Fruit fly (Drosophila melanogaster): ENCODE measurements around the gene CG14285.

Gene CG14285

DNA sequence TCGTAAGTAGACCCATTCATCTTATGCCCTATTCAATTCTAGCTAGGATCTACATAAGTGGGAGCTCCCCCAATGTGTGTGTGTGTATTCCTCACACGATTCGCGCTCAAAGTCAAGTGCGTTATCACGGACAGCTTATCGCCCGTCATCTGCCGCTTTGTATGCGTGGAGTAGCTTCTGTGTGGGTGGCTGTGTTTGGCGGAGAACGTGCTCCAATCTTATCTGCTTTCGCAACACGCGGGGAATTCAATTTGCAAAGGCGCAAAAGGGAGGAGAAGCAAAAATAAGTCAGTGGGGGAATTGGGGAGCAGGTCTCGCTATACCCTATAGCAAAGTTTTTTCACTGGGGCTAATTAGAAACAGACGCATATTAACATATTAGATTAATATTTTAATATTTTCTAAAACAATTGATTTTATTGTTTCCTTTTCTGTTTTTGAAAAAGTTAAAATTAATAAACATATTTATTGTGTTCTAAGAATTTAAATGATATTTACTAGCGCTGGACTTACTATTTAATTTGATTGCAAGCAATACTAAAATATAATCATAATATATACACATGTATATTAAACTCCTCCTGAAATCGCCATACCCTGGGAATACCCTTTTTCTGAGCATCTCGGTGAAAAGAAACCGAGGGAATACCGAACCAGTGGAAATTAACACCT is 39.6 kb upstream of the CG14285 start (continued):
- TF ChIP-seq CG8089 (GFP tag; optimal IDR thresholded peaks at IDR 0.05) = no peak
- TF ChIP-seq Hsf (GFP tag; optimal IDR thresholded peaks at IDR 0.05) = peak; percentile 24
- peak; percentile 71 for TF ChIP-seq gem (tag; optimal IDR thresholded peaks at IDR 0.05)
- no peak for TF ChIP-seq CG7372 (GFP tag; IDR thresholded peaks at IDR 0.05)
- peak; percentile 78 for TF ChIP-seq rib (GFP tag; IDR thresholded peaks at IDR 0.05)
- TF ChIP-seq CG42726 (GFP tag; IDR thresholded peaks at IDR 0.05; ENCODE audit: partially characterized antibody) = no peak
- no peak for TF ChIP-seq CG11398 (GFP tag; optimal IDR thresholded peaks at IDR 0.05)
- TF ChIP-seq ind (GFP tag; optimal IDR thresholded peaks at IDR 0.05) = peak; percentile 38
- TF ChIP-seq psq (GFP tag; optimal IDR thresholded peaks at IDR 0.05) = no peak
- no peak for TF ChIP-seq Aef1 (GFP tag; IDR thresholded peaks at IDR 0.05)
- TF ChIP-seq stwl (tag; optimal IDR thresholded peaks at IDR 0.05) = no peak
- TF ChIP-seq CG1024 (GFP tag; IDR thresholded peaks at IDR 0.05) = no peak
- TF ChIP-seq CG12391 (tag; optimal IDR thresholded peaks at IDR 0.05) = peak; percentile 30
- TF ChIP-seq ap (GFP tag; IDR thresholded peaks at IDR 0.05) = no peak
- no peak for TF ChIP-seq so (GFP tag; IDR thresholded peaks at IDR 0.05)
- no peak for TF ChIP-seq CG32772 (GFP tag; IDR thresholded peaks at IDR 0.05)
- TF ChIP-seq cwo (GFP tag; optimal IDR thresholded peaks at IDR 0.05) = peak; percentile 88
- no peak for TF ChIP-seq CG31388 (GFP tag; optimal IDR thresholded peaks at IDR 0.05)
- TF ChIP-seq CG18011 (GFP tag; optimal IDR thresholded peaks at IDR 0.05) = no peak
- TF ChIP-seq cato (GFP tag; optimal IDR thresholded peaks at IDR 0.05; ENCODE audit: borderline replicate concordance) = no peak
- TF ChIP-seq CG4404 (GFP tag; IDR thresholded peaks at IDR 0.05) = no peak
- TF ChIP-seq pum (GFP tag; optimal IDR thresholded peaks at IDR 0.05) = no peak
- TF ChIP-seq Doc3 (GFP tag; IDR thresholded peaks at IDR 0.05; ENCODE audit: partially characterized antibody) = no peak
- no peak for TF ChIP-seq Doc2 (GFP tag; IDR thresholded peaks at IDR 0.05)
- no peak for TF ChIP-seq NFAT (GFP tag; IDR thresholded peaks at IDR 0.05)
- TF ChIP-seq Dfd (GFP tag; optimal IDR thresholded peaks at IDR 0.05) = no peak
- no peak for TF ChIP-seq Dll (GFP tag; IDR thresholded peaks at IDR 0.05; ENCODE audit: partially characterized antibody)
- no peak for TF ChIP-seq ERR (GFP tag; optimal IDR thresholded peaks at IDR 0.05)
- no peak for TF ChIP-seq insv (GFP tag; optimal IDR thresholded peaks at IDR 0.05)
- TF ChIP-seq MTF-1 (GFP tag; optimal IDR thresholded peaks at IDR 0.05; ENCODE audit: borderline replicate concordance) = no peak
- TF ChIP-seq klu (GFP tag; IDR thresholded peaks at IDR 0.05) = peak; percentile 45; the same call in 1 of the 2 replicates
- no peak for TF ChIP-seq BEAF-32 (GFP tag; optimal IDR thresholded peaks at IDR 0.05)
- TF ChIP-seq CG10147 (GFP tag; optimal IDR thresholded peaks at IDR 0.05) = peak; percentile 53
- TF ChIP-seq CG11560 (tag; IDR thresholded peaks at IDR 0.05) = no peak
- TF ChIP-seq unc-4 (GFP tag; IDR thresholded peaks at IDR 0.05; ENCODE audit: partially characterized antibody) = no peak
- peak; percentile 28 for TF ChIP-seq Hey (tag; optimal IDR thresholded peaks at IDR 0.05)
- TF ChIP-seq Atf6 (GFP tag; IDR thresholded peaks at IDR 0.05) = 0 out of 2 replicates have a peak, but pooled peaks have one; percentile 28
- no peak for TF ChIP-seq zfh2 (GFP tag; optimal IDR thresholded peaks at IDR 0.05)
- TF ChIP-seq stc (GFP tag; IDR thresholded peaks at IDR 0.05) = no peak
- TF ChIP-seq CG13296 (GFP tag; optimal IDR thresholded peaks at IDR 0.05) = peak; percentile 32
- no peak for TF ChIP-seq B-H2 (GFP tag; optimal IDR thresholded peaks at IDR 0.05)
- TF ChIP-seq ranshi (GFP tag; IDR thresholded peaks at IDR 0.05) = no peak
- TF ChIP-seq knrl (GFP tag; IDR thresholded peaks at IDR 0.05; ENCODE audit: partially characterized antibody) = no peak
- peak; percentile 5 for TF ChIP-seq fd3F (GFP tag; optimal IDR thresholded peaks at IDR 0.05)
- TF ChIP-seq lab (GFP tag; optimal IDR thresholded peaks at IDR 0.05) = peak; percentile 73
- TF ChIP-seq CG1792 (GFP tag; optimal IDR thresholded peaks at IDR 0.05) = no peak
- TF ChIP-seq CG3726 (GFP tag; IDR thresholded peaks at IDR 0.05) = no peak
- 0 out of 4 replicates have a peak, but pooled peaks have one; percentile 36 for TF ChIP-seq chinmo (GFP tag; IDR thresholded peaks at IDR 0.05; ENCODE audit: partially characterized antibody)
- no peak for TF ChIP-seq hb (GFP tag; IDR thresholded peaks at IDR 0.05; ENCODE audit: partially characterized antibody)
- peak; percentile 35 for TF ChIP-seq CG18619 (GFP tag; optimal IDR thresholded peaks at IDR 0.05)

All from whole organism, embryonic.